Fruit fly (Drosophila melanogaster) whole organism, wandering third instar larva: ENCODE results near the gene CG34408.

Experiments
- OdsH ChIP-seq: fragments of 200-800 bp; sonication (Bioruptor generic); optimal IDR thresholded peaks from 2 replicates; lab custom pipeline; 2016; ENCODE audit warnings: missing biosample characterization, mild to moderate bottlenecking, missing genetic modification characterization
- Sp1 ChIP-seq: fragments of 200-800 bp; sonication (Bioruptor generic); optimal IDR thresholded peaks from 3 replicates; lab custom pipeline; 2019; ENCODE audit warnings: missing biosample characterization, mild to moderate bottlenecking, missing genetic modification characterization, moderate library complexity
- dsf ChIP-seq: sonication (Bioruptor generic); optimal IDR thresholded peaks from 2 replicates; lab custom pipeline; 2016; ENCODE audit warnings: missing biosample characterization, missing genetic modification characterization, borderline replicate concordance
- psq ChIP-seq: fragments of 200-800 bp; sonication (Bioruptor generic); optimal IDR thresholded peaks from 3 replicates; lab custom pipeline; 2017; ENCODE audit warnings: missing biosample characterization, mild to moderate bottlenecking, missing genetic modification characterization, moderate library complexity

DNA sequence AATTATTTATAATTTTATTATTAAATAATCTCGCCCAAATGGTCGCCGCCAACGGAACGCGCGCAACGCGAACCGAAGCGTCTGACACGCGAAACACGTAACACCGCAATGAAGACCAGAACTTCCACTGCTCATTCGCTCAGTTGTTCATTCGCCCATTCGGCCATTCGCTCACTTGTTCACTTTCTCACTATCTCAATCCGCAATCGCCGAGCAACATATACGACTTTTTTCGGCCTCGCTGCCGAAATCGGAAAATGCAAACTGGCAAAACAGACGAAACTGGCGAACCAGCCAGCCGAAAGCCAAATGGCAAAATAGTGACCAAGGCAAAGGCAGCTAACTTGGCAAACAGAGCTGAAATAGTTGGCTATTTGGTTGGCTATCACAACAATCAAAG, 30.1 kb downstream of the CG34408 start:
- no peak for TF ChIP-seq psq (GFP tag; lab: Kevin White, UChicago)
- no peak for TF ChIP-seq OdsH (GFP tag; lab: Kevin White, UChicago)
- no peak for TF ChIP-seq dsf (GFP tag; lab: Kevin White, UChicago)
- TF ChIP-seq Sp1 (GFP tag; lab: Kevin White, UChicago), result no peak
